Worm (Caenorhabditis elegans): Measurements from ENCODE around the gene C06C6.7.
"Not testable (repeated sequence)": the region's sequence is repeated elsewhere in the genome, so short reads cannot be mapped to it uniquely, and the experiment has no call there.

DNA sequence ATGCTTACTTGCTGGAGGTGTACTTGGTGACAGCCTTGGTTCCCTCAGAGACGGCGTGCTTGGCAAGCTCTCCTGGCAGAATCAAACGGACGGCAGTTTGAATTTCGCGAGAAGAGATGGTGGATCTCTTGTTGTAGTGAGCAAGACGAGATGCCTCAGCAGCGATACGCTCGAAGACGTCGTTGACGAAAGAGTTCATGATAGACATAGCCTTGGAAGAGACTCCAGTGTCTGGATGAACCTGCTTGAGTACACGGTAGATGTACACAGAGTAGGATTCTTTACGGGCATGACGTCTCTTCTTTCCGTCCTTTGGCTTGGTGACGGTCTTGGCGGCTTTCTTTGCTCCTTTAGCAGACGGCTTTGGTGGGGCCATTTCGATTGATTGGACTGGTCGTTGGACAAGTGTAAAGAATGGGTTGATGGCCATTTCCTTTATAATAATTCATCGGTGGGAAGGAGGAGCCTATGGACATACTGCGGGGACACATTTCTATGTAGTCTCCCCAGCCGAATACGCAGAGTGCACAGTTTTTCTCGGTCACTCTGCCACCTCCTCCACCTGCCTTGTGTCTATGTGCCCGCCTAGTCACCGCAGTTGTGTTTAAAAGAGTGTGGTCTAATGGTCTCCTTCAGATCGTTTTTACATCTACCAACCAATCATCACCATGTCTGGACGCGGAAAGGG lies 48.3 kb downstream of the C06C6.7 start, which contains the start of the genes his-4 and his-3:
- TF ChIP-seq ceh-40 (GFP tag; IDR thresholded peaks at IDR 0.05); pha-4 (tag; optimal IDR thresholded peaks at IDR 0.05): not testable (repeated sequence)

Data from whole organism, young adult.